ENCODE assay signal across 2 fruit fly cellular contexts in the genomic region with DNA sequence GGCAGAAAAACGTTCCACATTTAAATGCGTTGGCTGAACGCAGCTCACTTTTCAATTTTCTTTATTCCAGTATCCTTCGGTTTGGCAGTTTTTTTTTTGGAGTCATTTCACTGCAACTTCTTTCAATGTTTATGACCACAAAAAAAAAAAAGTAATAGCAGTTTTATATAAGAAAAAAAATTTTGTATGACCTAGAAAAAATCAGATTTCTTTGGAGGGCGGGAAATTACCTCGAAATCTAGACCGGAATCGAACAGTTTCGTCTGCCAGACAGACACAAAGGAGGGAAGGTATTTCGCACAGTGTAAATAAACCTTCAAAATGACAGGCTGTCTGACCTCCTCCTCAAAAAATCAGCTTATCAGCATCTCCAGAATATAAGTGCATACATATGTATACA.
A peak's percentile ranks its signal among the peaks of the same experiment; 100 is the strongest.
TF ChIP-seq lines count a peak whose summit lies in the region.

No protein-coding gene starts in this region.

TF ChIP-seq in whole organism, embryonic, 481 proteins besides CTCF, POLR2A, EP300 and RAD21 (continued from another document):
- TF ChIP-seq CG4424 (GFP tag; optimal IDR thresholded peaks at IDR 0.05; lab: Kevin White, UChicago) = no peak
- TF ChIP-seq CG9437 (GFP tag; optimal IDR thresholded peaks at IDR 0.05; lab: Kevin White, UChicago) = no peak
- no peak for TF ChIP-seq CG7963 (GFP tag; IDR thresholded peaks at IDR 0.05; lab: Robert Waterston, UW; ENCODE audit: partially characterized antibody)
- no peak for TF ChIP-seq Doc3 (GFP tag; IDR thresholded peaks at IDR 0.05; lab: Robert Waterston, UW; ENCODE audit: partially characterized antibody)
- no peak for TF ChIP-seq CG18599 (GFP tag; optimal IDR thresholded peaks at IDR 0.05; lab: Kevin White, UChicago)
- TF ChIP-seq Dll (GFP tag; IDR thresholded peaks at IDR 0.05; lab: Robert Waterston, UW; ENCODE audit: partially characterized antibody) = no peak
- no peak for TF ChIP-seq CG12942 (GFP tag; optimal IDR thresholded peaks at IDR 0.05; lab: Kevin White, UChicago)
- no peak for TF ChIP-seq pita (GFP tag; optimal IDR thresholded peaks at IDR 0.05; lab: Kevin White, UChicago)
- peak; percentile 26 for TF ChIP-seq sens (GFP tag; lab: Kevin White, UChicago)
- TF ChIP-seq jumu (GFP tag; optimal IDR thresholded peaks at IDR 0.05; lab: Kevin White, UChicago) = no peak
- TF ChIP-seq inv (GFP tag; IDR thresholded peaks at IDR 0.05; lab: Robert Waterston, UW; ENCODE audit: partially characterized antibody) = no peak
- no peak for TF ChIP-seq Abd-B (GFP tag; optimal IDR thresholded peaks at IDR 0.05; lab: Kevin White, UChicago)
- no peak for TF ChIP-seq crc (GFP tag; optimal IDR thresholded peaks at IDR 0.05; lab: Kevin White, UChicago)
- TF ChIP-seq CG6175 (GFP tag; IDR thresholded peaks at IDR 0.05; lab: Robert Waterston, UW) = no peak
- no peak for TF ChIP-seq schlank (tag; optimal IDR thresholded peaks at IDR 0.05; lab: Kevin White, UChicago)
- TF ChIP-seq shn (GFP tag; optimal IDR thresholded peaks at IDR 0.05; lab: Kevin White, UChicago) = no peak
- no peak for TF ChIP-seq sisA (GFP tag; IDR thresholded peaks at IDR 0.05; lab: Robert Waterston, UW)
- no peak for TF ChIP-seq CG2678 (tag; optimal IDR thresholded peaks at IDR 0.05; lab: Kevin White, UChicago)
- no peak for TF ChIP-seq gcm2 (GFP tag; optimal IDR thresholded peaks at IDR 0.05; lab: Kevin White, UChicago)

TF ChIP-seq in whole organism, prepupa, 60 proteins besides CTCF, POLR2A, EP300 and RAD21 (continued from another document):
- TF ChIP-seq CG34406 (GFP tag; optimal IDR thresholded peaks at IDR 0.05; lab: Kevin White, UChicago) (peak; percentile 25), acj6 (GFP tag; optimal IDR thresholded peaks at IDR 0.05; lab: Kevin White, UChicago) (peak; percentile 19), Eip93F (GFP tag; optimal IDR thresholded peaks at IDR 0.05; lab: Kevin White, UChicago) (no peak), Hr39 (GFP tag; optimal IDR thresholded peaks at IDR 0.05; lab: Kevin White, UChicago) (peak; percentile 56), CG8319 (GFP tag; optimal IDR thresholded peaks at IDR 0.05; lab: Kevin White, UChicago) (peak; percentile 32), lz (GFP tag; optimal IDR thresholded peaks at IDR 0.05; lab: Kevin White, UChicago) (peak; percentile 47), OdsH (GFP tag; optimal IDR thresholded peaks at IDR 0.05; lab: Kevin White, UChicago) (no peak), Ets96B (tag; optimal IDR thresholded peaks at IDR 0.05; lab: Kevin White, UChicago) (no peak), CG8632 (GFP tag; optimal IDR thresholded peaks at IDR 0.05; lab: Kevin White, UChicago) (peak; percentile 31), net (GFP tag; optimal IDR thresholded peaks at IDR 0.05; lab: Kevin White, UChicago) (peak; percentile 0), Gug (GFP tag; IDR thresholded peaks at IDR 0.05; lab: Robert Waterston, UW) (no peak), CG4318 (GFP tag; optimal IDR thresholded peaks at IDR 0.05; lab: Kevin White, UChicago) (no peak), CG3919 (GFP tag; optimal IDR thresholded peaks at IDR 0.05; lab: Kevin White, UChicago) (peak; percentile 14), topi (GFP tag; optimal IDR thresholded peaks at IDR 0.05; lab: Kevin White, UChicago) (peak; percentile 43), Sox15 (GFP tag; optimal IDR thresholded peaks at IDR 0.05; lab: Kevin White, UChicago) (peak; percentile 12), Sox14 (GFP tag; optimal IDR thresholded peaks at IDR 0.05; lab: Kevin White, UChicago) (peak; percentile 21), Eip78C (GFP tag; lab: Kevin White, UChicago) (peak; percentile 70), ss (GFP tag; optimal IDR thresholded peaks at IDR 0.05; lab: Kevin White, UChicago) (no peak), CG10669 (GFP tag; optimal IDR thresholded peaks at IDR 0.05; lab: Kevin White, UChicago) (no peak), Blimp-1 (GFP tag; optimal IDR thresholded peaks at IDR 0.05; lab: Kevin White, UChicago) (no peak), Smox (GFP tag; optimal IDR thresholded peaks at IDR 0.05; lab: Kevin White, UChicago) (no peak), dsx (GFP tag; optimal IDR thresholded peaks at IDR 0.05; lab: Kevin White, UChicago; ENCODE audit: poor library complexity, severe bottlenecking) (no peak), Eip75B (GFP tag; optimal IDR thresholded peaks at IDR 0.05; lab: Kevin White, UChicago) (peak; percentile 28), dac (GFP tag; optimal IDR thresholded peaks at IDR 0.05; lab: Kevin White, UChicago) (no peak), CG11762 (GFP tag; optimal IDR thresholded peaks at IDR 0.05; lab: Kevin White, UChicago; ENCODE audit: insufficient read depth) (no peak), Hr4 (GFP tag; optimal IDR thresholded peaks at IDR 0.05; lab: Kevin White, UChicago) (no peak), CG8119 (GFP tag; IDR thresholded peaks at IDR 0.05; lab: Robert Waterston, UW) (no peak), fd85E (GFP tag; optimal IDR thresholded peaks at IDR 0.05; lab: Kevin White, UChicago) (no peak), CG31627 (GFP tag; optimal IDR thresholded peaks at IDR 0.05; lab: Kevin White, UChicago) (peak; percentile 48), Hr38 (GFP tag; optimal IDR thresholded peaks at IDR 0.05; lab: Kevin White, UChicago) (no peak), salr (GFP tag; optimal IDR thresholded peaks at IDR 0.05; lab: Kevin White, UChicago) (no peak), CG1621 (tag; optimal IDR thresholded peaks at IDR 0.05; lab: Kevin White, UChicago) (no peak), CG10631 (GFP tag; optimal IDR thresholded peaks at IDR 0.05; lab: Kevin White, UChicago) (no peak), CG11902 (GFP tag; optimal IDR thresholded peaks at IDR 0.05; lab: Kevin White, UChicago) (no peak), cyc (GFP tag; optimal IDR thresholded peaks at IDR 0.05; lab: Kevin White, UChicago) (peak; percentile 12), svp (GFP tag; lab: Kevin White, UChicago) (peak; percentile 97), CG6163 (GFP tag; IDR thresholded peaks at IDR 0.05; lab: Robert Waterston, UW) (no peak), CG6276 (GFP tag; optimal IDR thresholded peaks at IDR 0.05; lab: Kevin White, UChicago) (no peak)
